Worm (Caenorhabditis elegans): ENCODE measurements around the gene pho-11.

pho-11 gene

DNA sequence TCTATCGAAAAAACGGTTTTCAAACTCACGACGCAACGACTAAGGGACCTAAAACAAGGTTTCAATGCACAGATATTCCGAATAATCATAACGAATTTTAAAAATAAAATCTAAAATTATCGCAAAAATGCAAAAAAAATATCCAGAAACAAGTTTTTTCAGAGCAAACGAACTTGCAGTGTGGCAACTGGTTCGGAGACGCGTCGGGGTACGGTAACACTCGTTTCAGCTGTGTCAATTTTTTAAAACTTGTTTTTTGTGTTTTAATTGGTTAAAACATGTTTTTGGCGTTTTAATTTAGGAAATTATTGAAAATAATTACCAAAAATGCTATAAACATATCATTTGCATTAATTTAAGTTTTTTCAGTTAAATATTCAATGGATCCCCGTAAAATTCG lies 39.2 kb upstream of the pho-11 start, which contains the start of gene C08H9.16 (continued):
- TF ChIP-seq blmp-1 (tag; optimal IDR thresholded peaks at IDR 0.05; ENCODE audit: insufficient read depth) (peak; percentile 32), elt-3 (tag; optimal IDR thresholded peaks at IDR 0.05) (no peak), nhr-6 (tag; optimal IDR thresholded peaks at IDR 0.05) (no peak), lin-39 (tag; optimal IDR thresholded peaks at IDR 0.05) (no peak), ceh-82 (tag; optimal IDR thresholded peaks at IDR 0.05) (no peak), F13H6.1 (tag; optimal IDR thresholded peaks at IDR 0.05) (peak; percentile 0), unc-55 (GFP tag; optimal IDR thresholded peaks at IDR 0.05) (peak; percentile 74), mab-5 (tag; optimal IDR thresholded peaks at IDR 0.05) (no peak), dmd-4 (tag; optimal IDR thresholded peaks at IDR 0.05) (no peak), nhr-237 (tag; optimal IDR thresholded peaks at IDR 0.05) (no peak), ztf-11 (tag; optimal IDR thresholded peaks at IDR 0.05) (no peak), skn-1 (tag; optimal IDR thresholded peaks at IDR 0.05) (no peak), C34F6.9 (tag; optimal IDR thresholded peaks at IDR 0.05) (peak; percentile 58), nhr-12 (tag; optimal IDR thresholded peaks at IDR 0.05) (no peak), sma-3 (GFP tag; optimal IDR thresholded peaks at IDR 0.05) (peak; percentile 53), nhr-21 (tag; optimal IDR thresholded peaks at IDR 0.05) (no peak)

- TF ChIP-seq alr-1 (tag; optimal IDR thresholded peaks at IDR 0.05) (no peak), ama-1 (optimal IDR thresholded peaks at IDR 0.05) (no peak), nhr-237 (tag; optimal IDR thresholded peaks at IDR 0.05) (no peak), skn-1 (tag; optimal IDR thresholded peaks at IDR 0.05) (no peak), mab-5 (tag; optimal IDR thresholded peaks at IDR 0.05) (no peak), zag-1 (tag; optimal IDR thresholded peaks at IDR 0.05) (no peak), dmd-4 (tag; optimal IDR thresholded peaks at IDR 0.05) (no peak), lin-39 (tag; optimal IDR thresholded peaks at IDR 0.05) (no peak), sma-9 (GFP tag; optimal IDR thresholded peaks at IDR 0.05) (no peak), sma-9 (tag; optimal IDR thresholded peaks at IDR 0.05) (no peak), crh-2 (tag; optimal IDR thresholded peaks at IDR 0.05) (no peak), nhr-77 (tag; optimal IDR thresholded peaks at IDR 0.05) (no peak), snpc-4 (tag; optimal IDR thresholded peaks at IDR 0.05) (no peak), R02D3.7 (tag; optimal IDR thresholded peaks at IDR 0.05) (no peak), nhr-129 (tag; optimal IDR thresholded peaks at IDR 0.05) (no peak), nhr-21 (tag; optimal IDR thresholded peaks at IDR 0.05) (no peak), F13H6.1 (tag; optimal IDR thresholded peaks at IDR 0.05) (no peak), elt-1 (tag; optimal IDR thresholded peaks at IDR 0.05) (no peak), sem-4 (tag; optimal IDR thresholded peaks at IDR 0.05) (no peak), blmp-1 (tag; optimal IDR thresholded peaks at IDR 0.05; ENCODE audit: insufficient read depth) (no peak)
These were observed 37.2 kb upstream of the pho-11 start, which contains the start of gene F26C11.1 for ce11 chrII:9894435-9894834. F26C11.1 (plus strand) TSS chrII:9894735.

DNA sequence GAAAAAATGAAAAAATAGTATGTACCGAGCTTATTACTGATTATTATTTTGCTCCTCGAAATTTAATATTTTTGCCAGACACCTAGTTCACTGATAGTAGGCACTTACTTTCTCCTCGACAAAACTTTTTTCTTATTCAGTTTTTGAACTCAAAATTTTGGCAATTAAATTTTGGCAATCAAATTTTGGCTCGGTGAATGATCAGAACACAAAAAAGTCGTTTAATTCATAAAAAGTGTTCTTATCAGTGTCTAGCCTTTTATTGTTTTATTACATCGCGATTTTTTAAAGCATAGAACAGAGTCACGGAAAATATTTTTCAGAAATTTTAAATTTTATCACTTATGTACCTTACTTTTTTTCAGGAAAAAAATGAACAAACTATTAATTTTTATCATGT lies 36.5 kb upstream of the pho-11 start:
- TF ChIP-seq unc-39 (tag; optimal IDR thresholded peaks at IDR 0.05) (no peak), lsy-2 (tag; optimal IDR thresholded peaks at IDR 0.05) (no peak), aly-2 (tag; optimal IDR thresholded peaks at IDR 0.05) (no peak), F13H6.1 (tag; optimal IDR thresholded peaks at IDR 0.05) (no peak), ama-1 (optimal IDR thresholded peaks at IDR 0.05) (no peak), nhr-12 (tag; optimal IDR thresholded peaks at IDR 0.05) (no peak), ceh-82 (tag; optimal IDR thresholded peaks at IDR 0.05) (no peak), sma-3 (GFP tag; optimal IDR thresholded peaks at IDR 0.05) (no peak)

DNA sequence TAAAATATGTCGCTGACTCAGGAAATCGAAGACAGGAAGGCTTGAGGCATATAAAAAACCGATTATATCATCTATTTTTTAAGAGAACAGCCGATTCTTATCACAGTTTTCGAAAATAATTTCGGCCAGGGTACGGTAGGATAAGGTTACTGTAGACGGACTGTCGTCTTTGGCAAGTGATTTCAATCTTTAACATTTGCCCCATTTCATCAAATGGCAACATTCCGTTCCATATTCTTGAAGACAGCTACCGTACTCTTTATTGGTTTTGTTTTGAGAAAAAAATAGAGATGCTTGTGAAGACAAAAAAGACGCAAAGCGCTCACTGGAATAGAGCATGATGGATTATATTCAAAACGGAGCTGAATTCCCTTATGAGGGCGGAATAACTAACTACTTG lies 32.9 kb upstream of the pho-11 start:
- TF ChIP-seq elt-3 (tag; optimal IDR thresholded peaks at IDR 0.05), result no peak
- no peak for TF ChIP-seq mbf-1 (tag; optimal IDR thresholded peaks at IDR 0.05)
- TF ChIP-seq nhr-25 (tag; optimal IDR thresholded peaks at IDR 0.05), result no peak
- no peak for TF ChIP-seq snpc-4 (tag; optimal IDR thresholded peaks at IDR 0.05)
- TF ChIP-seq sma-3 (GFP tag; optimal IDR thresholded peaks at IDR 0.05), result no peak
- TF ChIP-seq mab-5 (tag; optimal IDR thresholded peaks at IDR 0.05), result no peak
- TF ChIP-seq unc-55 (GFP tag; optimal IDR thresholded peaks at IDR 0.05), result no peak
- no peak for TF ChIP-seq blmp-1 (tag; optimal IDR thresholded peaks at IDR 0.05; ENCODE audit: insufficient read depth)
- TF ChIP-seq nhr-12 (tag; optimal IDR thresholded peaks at IDR 0.05), result no peak
- no peak for TF ChIP-seq ztf-11 (tag; optimal IDR thresholded peaks at IDR 0.05)
- no peak for TF ChIP-seq nhr-11 (tag; optimal IDR thresholded peaks at IDR 0.05)
- no peak for TF ChIP-seq C34F6.9 (tag; optimal IDR thresholded peaks at IDR 0.05)
- TF ChIP-seq R02D3.7 (tag; optimal IDR thresholded peaks at IDR 0.05), result no peak
- TF ChIP-seq lsy-2 (tag; optimal IDR thresholded peaks at IDR 0.05), result no peak
- no peak for TF ChIP-seq nhr-10 (tag; optimal IDR thresholded peaks at IDR 0.05)
- no peak for TF ChIP-seq lin-39 (tag; optimal IDR thresholded peaks at IDR 0.05)
- no peak for TF ChIP-seq unc-62 (GFP tag; optimal IDR thresholded peaks at IDR 0.05)
- no peak for TF ChIP-seq ama-1 (optimal IDR thresholded peaks at IDR 0.05)
- TF ChIP-seq ztf-4 (tag; optimal IDR thresholded peaks at IDR 0.05), result no peak

Data from whole organism, L2 larva.